Worm (Caenorhabditis elegans): Measurements from ENCODE around the gene clec-208.

ce11 chrV:2103118-2103517, 5.4 kb downstream of the clec-208 start, which contains the start of gene F36F12.1:
- no peak for TF ChIP-seq C17E4.6 (GFP tag; IDR thresholded peaks at IDR 0.05)
- no peak for TF ChIP-seq ama-1 (optimal IDR thresholded peaks at IDR 0.05)
- TF ChIP-seq ama-1 (GFP tag; optimal IDR thresholded peaks at IDR 0.05) = no peak
- TF ChIP-seq lsy-27 (tag; optimal IDR thresholded peaks at IDR 0.05; ENCODE audit: borderline replicate concordance, insufficient read depth) = no peak
- no peak for TF ChIP-seq mes-4 (tag; optimal IDR thresholded peaks at IDR 0.05)
- TF ChIP-seq lin-26 (GFP tag; IDR thresholded peaks at IDR 0.05) = no peak
- TF ChIP-seq fkh-3 (tag; optimal IDR thresholded peaks at IDR 0.05) = no peak
- no peak for TF ChIP-seq snpc-1.3 (tag; optimal IDR thresholded peaks at IDR 0.05; ENCODE audit: insufficient read depth)
- no peak for TF ChIP-seq ceh-79 (tag; optimal IDR thresholded peaks at IDR 0.05)
- TF ChIP-seq C06A6.2 (GFP tag; conservative IDR thresholded peaks at IDR 0.05) = no peak
- no peak for TF ChIP-seq lin-35 (GFP tag; optimal IDR thresholded peaks at IDR 0.05)
- TF ChIP-seq hmg-1.2 (GFP tag; IDR thresholded peaks at IDR 0.05) = no peak
- TF ChIP-seq nhr-90 (tag; optimal IDR thresholded peaks at IDR 0.05) = no peak

Measured in whole organism, young adult.